Worm (Caenorhabditis elegans) whole organism, midembryonic: ENCODE measurements around the gene R12G8.1.

ENCODE experiments used
- T22C8.4 ChIP-seq: fragments of 200-800 bp; sonication (Bioruptor generic); IDR thresholded peaks from 2 replicates; pipeline ENCODE4 v1.3.6; 2022; ENCODE audit warnings: missing genetic modification characterization, missing compliant biosample characterization
- flt-1 ChIP-seq: fragments of 200-800 bp; sonication (Bioruptor generic); IDR thresholded peaks from 2 replicates; pipeline ENCODE4 v1.3.6; 2022; ENCODE audit warnings: missing genetic modification characterization, missing compliant biosample characterization
- klf-2 ChIP-seq: fragments of 200-800 bp; sonication (Bioruptor generic); conservative IDR thresholded peaks from 2 replicates; pipeline ENCODE4 v1.3.6; 2022; ENCODE audit warnings: missing genetic modification reagents, missing genetic modification characterization, missing compliant biosample characterization
- med-1 ChIP-seq: sonication (generic microtip); optimal IDR thresholded peaks from 2 replicates; lab custom pipeline; 2017; ENCODE audit warnings: missing genetic modification characterization, mild to moderate bottlenecking, missing compliant biosample characterization, antibody characterized with exemption, missing genetic modification reagents; ENCODE audit not compliant: insufficient read depth
- ref-1 ChIP-seq: fragments of 200-800 bp; sonication (Bioruptor generic); conservative IDR thresholded peaks from 2 replicates; pipeline ENCODE4 v1.3.6; 2022; ENCODE audit warnings: missing genetic modification reagents, missing genetic modification characterization, missing compliant biosample characterization
- tab-1 ChIP-seq: fragments of 200-800 bp; sonication (Bioruptor generic); IDR thresholded peaks from 2 replicates; pipeline ENCODE4 v1.3.6; 2022; ENCODE audit warnings: missing genetic modification characterization, missing compliant biosample characterization
- ztf-23 ChIP-seq: fragments of 200-800 bp; sonication (Bioruptor generic); IDR thresholded peaks from 2 replicates; pipeline ENCODE4 v1.3.6; 2022; ENCODE audit warnings: missing genetic modification reagents, missing genetic modification characterization, missing compliant biosample characterization
- ztf-29 ChIP-seq: fragments of 200-800 bp; sonication (Bioruptor generic); IDR thresholded peaks from 2 replicates; pipeline ENCODE4 v1.3.6; 2022; ENCODE audit warnings: missing genetic modification reagents, missing genetic modification characterization, missing compliant biosample characterization

DNA sequence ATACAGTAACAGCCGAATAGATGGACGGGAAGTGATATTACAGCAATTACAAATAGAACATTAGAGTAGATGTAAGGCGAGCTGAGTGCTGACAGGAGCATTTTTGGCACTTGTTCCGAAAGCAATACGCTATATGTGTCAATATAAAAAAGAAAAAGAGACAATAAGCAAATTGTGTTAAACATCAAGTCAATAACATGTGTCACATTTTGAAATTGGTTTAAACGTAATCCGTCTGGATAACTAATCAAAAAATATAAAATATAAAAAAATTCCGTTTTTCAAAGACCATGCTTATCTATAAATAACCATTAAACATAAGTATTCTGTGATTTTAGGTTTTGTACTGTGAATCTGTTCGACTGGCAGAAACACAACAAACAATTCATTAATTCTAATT, 46.6 kb upstream of the R12G8.1 start, which contains the start of gene srh-288:
- TF ChIP-seq ztf-29 (no peak), ztf-23 (no peak), ref-1 (no peak), flt-1 (no peak), med-1 (GFP tag; lab: Kevin White, UChicago) (no peak), tab-1 (no peak), klf-2 (GFP tag; lab: Robert Waterston, UW) (no peak), T22C8.4 (GFP tag; lab: Robert Waterston, UW) (no peak)
